Worm (Caenorhabditis elegans) whole organism, young adult: Measurements from ENCODE around the gene B0222.15.
A peak's percentile ranks its signal among the peaks of the same experiment; 100 is the strongest.

ENCODE experiments used
- B0261.1 ChIP-seq: sonication (generic microtip); optimal IDR thresholded peaks from 2 replicates; lab custom pipeline; 2016; ENCODE audit warnings: mild to moderate bottlenecking, missing genetic modification characterization, moderate library complexity, missing compliant biosample characterization
- B0336.3 ChIP-seq: fragments of 200-800 bp; sonication (Bioruptor generic); IDR thresholded peaks from 2 replicates; pipeline ENCODE4 v1.3.6; 2022; ENCODE audit warnings: missing genetic modification characterization, missing compliant biosample characterization
- F22D6.2 ChIP-seq: sonication (generic microtip); optimal IDR thresholded peaks from 2 replicates; lab custom pipeline; 2016; ENCODE audit warnings: mild to moderate bottlenecking, missing genetic modification characterization, missing compliant biosample characterization
- F33H1.4 ChIP-seq: fragments of 200-800 bp; sonication (Bioruptor generic); IDR thresholded peaks from 2 replicates; pipeline ENCODE4 v1.3.6; 2022; ENCODE audit warnings: missing genetic modification reagents, missing genetic modification characterization, missing compliant biosample characterization
- F37B4.10 ChIP-seq: fragments of 200-800 bp; sonication (Bioruptor generic); IDR thresholded peaks from 2 replicates; pipeline ENCODE4 v1.3.6; 2022; ENCODE audit warnings: missing genetic modification characterization, missing compliant biosample characterization
- F39B2.1 ChIP-seq: fragments of 200-800 bp; sonication (Bioruptor generic); IDR thresholded peaks from 2 replicates; pipeline ENCODE4 v1.3.6; 2022; ENCODE audit warnings: missing genetic modification reagents, missing genetic modification characterization, missing compliant biosample characterization
- F52B5.7 ChIP-seq: sonication (generic microtip); optimal IDR thresholded peaks from 2 replicates; lab custom pipeline; 2016; ENCODE audit warnings: mild to moderate bottlenecking, missing genetic modification characterization, missing compliant biosample characterization
- F57A8.1 ChIP-seq: fragments of 200-800 bp; sonication (Bioruptor generic); optimal IDR thresholded peaks from 2 replicates; lab custom pipeline; 2018; ENCODE audit warnings: mild to moderate bottlenecking, missing genetic modification characterization, moderate library complexity, missing compliant biosample characterization
- Y53G8AR.9 ChIP-seq: fragments of 200-800 bp; sonication (Bioruptor generic); conservative IDR thresholded peaks from 2 replicates; pipeline ENCODE4 v1.3.6; 2022; ENCODE audit warnings: missing genetic modification reagents, missing genetic modification characterization, missing compliant biosample characterization
- Y56A3A.18 ChIP-seq: fragments of 200-800 bp; sonication (Bioruptor generic); IDR thresholded peaks from 2 replicates; pipeline ENCODE4 v1.3.6; 2022; ENCODE audit warnings: missing genetic modification reagents, missing genetic modification characterization, missing compliant biosample characterization
- Y95B8A.8 ChIP-seq: fragments of 200-800 bp; sonication (Bioruptor generic); IDR thresholded peaks from 2 replicates; pipeline ENCODE4 v1.3.6; 2022; ENCODE audit warnings: missing genetic modification reagents, missing genetic modification characterization, missing compliant biosample characterization
- ama-1 ChIP-seq, 3 experiments: fragments of 150-350 bp in 1 of 3; sonication (generic microtip) in 2 of 3; optimal IDR thresholded peaks; 2 replicates each; lab custom pipeline; 2014 to 2018; ENCODE audit warnings: missing biosample characterization in 2 of 3, missing genetic modification characterization in 2 of 3, missing genetic modification reagents in 2 of 3
- attf-6 ChIP-seq: fragments of 200-800 bp; sonication (Bioruptor generic); IDR thresholded peaks from 2 replicates; pipeline ENCODE4 v1.3.6; 2022; ENCODE audit warnings: missing genetic modification reagents, missing genetic modification characterization, missing compliant biosample characterization
- ccch-3 ChIP-seq: fragments of 200-800 bp; sonication (Bioruptor generic); optimal IDR thresholded peaks from 2 replicates; lab custom pipeline; 2018; ENCODE audit warnings: mild to moderate bottlenecking, missing genetic modification characterization, missing compliant biosample characterization
- ceh-100 ChIP-seq: fragments of 200-800 bp; sonication (Bioruptor generic); IDR thresholded peaks from 2 replicates; pipeline ENCODE4 v1.3.6; 2022; ENCODE audit warnings: missing genetic modification reagents, missing genetic modification characterization, missing compliant biosample characterization
- ceh-40 ChIP-seq: fragments of 200-800 bp; sonication (Bioruptor generic); IDR thresholded peaks from 2 replicates; pipeline ENCODE4 v1.3.6; 2022; ENCODE audit warnings: missing genetic modification characterization, missing compliant biosample characterization
- ceh-79 ChIP-seq: sonication (generic microtip); optimal IDR thresholded peaks from 2 replicates; lab custom pipeline; 2017; ENCODE audit warnings: mild to moderate bottlenecking, missing genetic modification characterization, missing compliant biosample characterization
- die-1 ChIP-seq: sonication (generic microtip); optimal IDR thresholded peaks from 2 replicates; lab custom pipeline; 2016; ENCODE audit warnings: missing genotype, mild to moderate bottlenecking, missing genetic modification characterization, missing compliant biosample characterization
- dpl-1 ChIP-seq: fragments of 150-350 bp; optimal IDR thresholded peaks from 2 replicates; lab custom pipeline; 2014; ENCODE audit warnings: missing biosample characterization, missing genetic modification reagents, missing genetic modification characterization
- efl-1 ChIP-seq: fragments of 150-350 bp; optimal IDR thresholded peaks from 2 replicates; lab custom pipeline; 2014; ENCODE audit warnings: missing biosample characterization, missing genetic modification reagents, missing genetic modification characterization
- egl-44 ChIP-seq: fragments of 200-800 bp; sonication (Bioruptor generic); IDR thresholded peaks from 2 replicates; pipeline ENCODE4 v1.3.6; 2022; ENCODE audit warnings: missing genetic modification reagents, missing genetic modification characterization, missing compliant biosample characterization
- ets-4 ChIP-seq: fragments of 200-800 bp; sonication (Bioruptor generic); optimal IDR thresholded peaks from 2 replicates; lab custom pipeline; 2018; ENCODE audit warnings: mild to moderate bottlenecking, missing genetic modification characterization, missing compliant biosample characterization
- fkh-3 ChIP-seq: sonication (generic microtip); optimal IDR thresholded peaks from 2 replicates; lab custom pipeline; 2016; ENCODE audit warnings: mild to moderate bottlenecking, missing genetic modification characterization, missing compliant biosample characterization
- him-1 ChIP-seq: sonication (generic microtip); optimal IDR thresholded peaks from 2 replicates; lab custom pipeline; 2016; ENCODE audit warnings: missing genotype, missing genetic modification reagents, missing genetic modification characterization, missing compliant biosample characterization
- hrde-1 ChIP-seq: sonication (generic microtip); optimal IDR thresholded peaks from 2 replicates; lab custom pipeline; 2016; ENCODE audit warnings: missing genetic modification characterization, mild to moderate bottlenecking, missing compliant biosample characterization, moderate library complexity, missing genotype, missing genetic modification reagents, borderline replicate concordance
- hsf-1 ChIP-seq: fragments of 200-800 bp; sonication (Bioruptor generic); IDR thresholded peaks from 2 replicates; pipeline ENCODE4 v1.3.6; 2022; ENCODE audit warnings: missing genetic modification reagents, missing genetic modification characterization, missing compliant biosample characterization
- lin-35 ChIP-seq, 3 experiments: fragments of 150-350 bp in 2 of 3; sonication (generic microtip) in 1 of 3; optimal IDR thresholded peaks; 2 replicates each; lab custom pipeline; 2014 to 2018; ENCODE audit warnings: missing biosample characterization in 3 of 3, missing genetic modification characterization in 3 of 3, missing genetic modification reagents in 3 of 3
- lin-40 ChIP-seq: sonication (generic microtip); optimal IDR thresholded peaks from 2 replicates; lab custom pipeline; 2016; ENCODE audit warnings: missing genetic modification characterization, mild to moderate bottlenecking, missing compliant biosample characterization, missing genotype, missing genetic modification reagents
- lin-54 ChIP-seq: fragments of 200-800 bp; sonication (Bioruptor generic); optimal IDR thresholded peaks from 2 replicates; lab custom pipeline; 2018; ENCODE audit warnings: mild to moderate bottlenecking, missing genetic modification characterization, missing compliant biosample characterization
- lsy-27 ChIP-seq: sonication (generic microtip); optimal IDR thresholded peaks from 2 replicates; lab custom pipeline; 2017; ENCODE audit warnings: missing genetic modification characterization, mild to moderate bottlenecking, missing compliant biosample characterization, antibody characterized with exemption, missing genotype, borderline replicate concordance; ENCODE audit not compliant: insufficient read depth
- madf-6 ChIP-seq: fragments of 200-800 bp; sonication (Bioruptor generic); IDR thresholded peaks from 2 replicates; pipeline ENCODE4 v1.3.6; 2022; ENCODE audit warnings: missing genetic modification reagents, missing genetic modification characterization, missing compliant biosample characterization
- mes-4 ChIP-seq: sonication (generic microtip); optimal IDR thresholded peaks from 2 replicates; lab custom pipeline; 2016; ENCODE audit warnings: missing genotype, missing genetic modification characterization, missing compliant biosample characterization
- mxl-1 ChIP-seq: sonication (generic microtip); optimal IDR thresholded peaks from 2 replicates; lab custom pipeline; 2016; ENCODE audit warnings: missing genetic modification characterization, missing compliant biosample characterization
- nfya-2 ChIP-seq: fragments of 200-800 bp; sonication (Bioruptor generic); IDR thresholded peaks from 2 replicates; pipeline ENCODE4 v1.3.6; 2022; ENCODE audit warnings: missing genetic modification reagents, missing genetic modification characterization, missing compliant biosample characterization
- nfyb-1 ChIP-seq: fragments of 200-800 bp; sonication (Bioruptor generic); IDR thresholded peaks from 2 replicates; pipeline ENCODE4 v1.3.6; 2022; ENCODE audit warnings: missing genetic modification reagents, missing genetic modification characterization, missing compliant biosample characterization
- nhr-179 ChIP-seq: sonication (generic microtip); optimal IDR thresholded peaks from 2 replicates; lab custom pipeline; 2016; ENCODE audit warnings: mild to moderate bottlenecking, missing genetic modification characterization, missing compliant biosample characterization
- nhr-90 ChIP-seq: sonication (generic microtip); optimal IDR thresholded peaks from 2 replicates; lab custom pipeline; 2016; ENCODE audit warnings: missing genotype, mild to moderate bottlenecking, missing genetic modification characterization, missing compliant biosample characterization
- pbrm-1 ChIP-seq: fragments of 200-800 bp; sonication (Bioruptor generic); IDR thresholded peaks from 2 replicates; pipeline ENCODE4 v1.3.6; 2022; ENCODE audit warnings: missing genetic modification reagents, missing genetic modification characterization, missing compliant biosample characterization
- pha-4 ChIP-seq: fragments of 150-350 bp; sonication (generic microtip); optimal IDR thresholded peaks from 2 replicates; lab custom pipeline; 2014; ENCODE audit warnings: missing biosample characterization, missing genetic modification reagents, missing genetic modification characterization
- rec-8 ChIP-seq, 2 experiments: sonication (generic microtip); optimal IDR thresholded peaks; 2 replicates each; lab custom pipeline; 2016; ENCODE audit warnings: mild to moderate bottlenecking in 2 of 2, missing genetic modification characterization in 2 of 2, missing genetic modification reagents in 2 of 2, missing genotype in 2 of 2, missing biosample characterization in 1 of 2, missing compliant biosample characterization in 1 of 2, moderate library complexity in 1 of 2
- rpc-1 ChIP-seq, 2 experiments: fragments of 150-350 bp in 1 of 2; sonication (generic microtip) in 1 of 2; optimal IDR thresholded peaks; 2 replicates each; lab custom pipeline; 2014 to 2018; ENCODE audit warnings: missing biosample characterization in 1 of 2, missing genetic modification characterization in 1 of 2, missing genetic modification reagents in 1 of 2, missing genotype in 1 of 2
- sdz-38 ChIP-seq: sonication (generic microtip); optimal IDR thresholded peaks from 2 replicates; lab custom pipeline; 2016; ENCODE audit warnings: missing genotype, missing genetic modification characterization, missing compliant biosample characterization
- snpc-1.1 ChIP-seq: sonication (generic microtip); optimal IDR thresholded peaks from 2 replicates; lab custom pipeline; 2017; ENCODE audit warnings: missing genetic modification characterization, mild to moderate bottlenecking, missing compliant biosample characterization, antibody characterized with exemption, moderate library complexity, missing genotype, missing genetic modification reagents; ENCODE audit not compliant: insufficient read depth
- snpc-3.4 ChIP-seq: sonication (generic microtip); optimal IDR thresholded peaks from 2 replicates; lab custom pipeline; 2017; ENCODE audit warnings: missing genetic modification characterization, mild to moderate bottlenecking, missing compliant biosample characterization, antibody characterized with exemption, moderate library complexity, missing genotype, missing genetic modification reagents
- unc-62 ChIP-seq: fragments of 150-350 bp; optimal IDR thresholded peaks from 2 replicates; lab custom pipeline; 2014; ENCODE audit warnings: missing biosample characterization, missing genetic modification reagents, missing genetic modification characterization
- ztf-22 ChIP-seq: fragments of 200-800 bp; sonication (Bioruptor generic); optimal IDR thresholded peaks from 2 replicates; lab custom pipeline; 2018; ENCODE audit warnings: mild to moderate bottlenecking, missing genetic modification characterization, moderate library complexity, missing compliant biosample characterization
- ztf-26 ChIP-seq: sonication (generic microtip); optimal IDR thresholded peaks from 2 replicates; lab custom pipeline; 2017; ENCODE audit warnings: missing genetic modification characterization, missing compliant biosample characterization

The B0222.15 gene

ce11 chrV:9175218-9175837, 18.7 kb upstream of the B0222.15 start, which contains the start of gene spas-1 (continued):
- TF ChIP-seq ama-1 (optimal IDR thresholded peaks at IDR 0.05; lab: Kevin White, UChicago) (no peak), ama-1 (GFP tag; optimal IDR thresholded peaks at IDR 0.05; lab: Kevin White, UChicago) (no peak), ceh-100 (GFP tag; lab: Robert Waterston, UW) (peak; percentile 34; the same call in 1 of the 2 replicates), nfyb-1 (peak; percentile 56; the same call in 1 of the 2 replicates), efl-1 (GFP tag; lab: Kevin White, UChicago) (peak; percentile 79), fkh-3 (tag; lab: Kevin White, UChicago) (no peak), rpc-1 (optimal IDR thresholded peaks at IDR 0.05; lab: Kevin White, UChicago) (no peak), rpc-1 (tag; optimal IDR thresholded peaks at IDR 0.05; lab: Kevin White, UChicago) (no peak), lin-54 (GFP tag; lab: Kevin White, UChicago) (peak; percentile 97), ceh-40 (no peak), hsf-1 (GFP tag; lab: Robert Waterston, UW) (no peak), mes-4 (tag; lab: Kevin White, UChicago) (no peak), madf-6 (peak; percentile 72), F33H1.4 (GFP tag; lab: Robert Waterston, UW) (peak; percentile 52), rec-8 (tag; optimal IDR thresholded peaks at IDR 0.05; lab: Kevin White, UChicago) (no peak), Y53G8AR.9 (GFP tag; lab: Robert Waterston, UW) (0 out of 2 replicates have a peak, but pooled peaks have one; percentile 22), F52B5.7 (tag; lab: Kevin White, UChicago) (no peak), mxl-1 (no peak), F57A8.1 (GFP tag; lab: Kevin White, UChicago) (no peak), nhr-90 (tag; lab: Kevin White, UChicago) (no peak), Y95B8A.8 (GFP tag; lab: Robert Waterston, UW) (no peak), attf-6 (GFP tag; lab: Robert Waterston, UW) (no peak), ztf-22 (GFP tag; lab: Kevin White, UChicago) (no peak), snpc-3.4 (peak; percentile 71), pha-4 (peak; percentile 81), ets-4 (GFP tag; lab: Kevin White, UChicago) (no peak), nfya-2 (GFP tag; lab: Robert Waterston, UW) (no peak), die-1 (tag; lab: Kevin White, UChicago) (peak; percentile 3), nhr-179 (tag; lab: Kevin White, UChicago) (no peak), lsy-27 (tag; lab: Kevin White, UChicago) (no peak), hrde-1 (no peak), him-1 (peak; percentile 7), snpc-1.1 (tag; lab: Kevin White, UChicago) (peak; percentile 16), sdz-38 (tag; lab: Kevin White, UChicago) (no peak), B0336.3 (peak; percentile 67), B0261.1 (tag; lab: Kevin White, UChicago) (no peak), ccch-3 (GFP tag; lab: Kevin White, UChicago) (no peak), egl-44 (GFP tag; lab: Robert Waterston, UW) (no peak), Y56A3A.18 (GFP tag; lab: Robert Waterston, UW) (peak; percentile 49; the same call in 1 of the 2 replicates), lin-40 (peak; percentile 86), ceh-79 (tag; lab: Kevin White, UChicago) (no peak), unc-62 (GFP tag; lab: Kevin White, UChicago) (no peak), F37B4.10 (GFP tag; lab: Robert Waterston, UW) (no peak), ztf-26 (tag; lab: Kevin White, UChicago) (peak; percentile 56), pbrm-1 (GFP tag; lab: Robert Waterston, UW) (peak; percentile 83; the same call in 1 of the 2 replicates), F22D6.2 (tag; lab: Kevin White, UChicago) (peak; percentile 26), lin-35 (GFP tag; optimal IDR thresholded peaks at IDR 0.05; lab: Kevin White, UChicago) (peak; percentile 23 to 96 (median 81)), dpl-1 (GFP tag; lab: Kevin White, UChicago) (peak; percentile 91), F39B2.1 (no peak)
